Worm (Caenorhabditis elegans) whole organism, early embryonic: ENCODE results near the gene srh-111.

ENCODE experiments used
- B0310.2 ChIP-seq: sonication (generic microtip); optimal IDR thresholded peaks from 2 replicates; lab custom pipeline; 2016; ENCODE audit warnings: mild to moderate bottlenecking, missing genetic modification characterization, missing compliant biosample characterization
- F13C5.2 ChIP-seq: sonication (generic microtip); optimal IDR thresholded peaks from 2 replicates; lab custom pipeline; 2017; ENCODE audit warnings: mild to moderate bottlenecking, missing genetic modification characterization, inconsistent platforms, missing compliant biosample characterization
- ets-7 ChIP-seq: sonication (generic microtip); optimal IDR thresholded peaks from 2 replicates; lab custom pipeline; 2016; ENCODE audit warnings: missing genotype, missing genetic modification characterization, missing compliant biosample characterization
- scrt-1 ChIP-seq: fragments of 200-800 bp; sonication (Bioruptor generic); IDR thresholded peaks from 2 replicates; pipeline ENCODE4 v1.3.6; 2022; ENCODE audit warnings: missing genetic modification characterization, missing compliant biosample characterization

DNA sequence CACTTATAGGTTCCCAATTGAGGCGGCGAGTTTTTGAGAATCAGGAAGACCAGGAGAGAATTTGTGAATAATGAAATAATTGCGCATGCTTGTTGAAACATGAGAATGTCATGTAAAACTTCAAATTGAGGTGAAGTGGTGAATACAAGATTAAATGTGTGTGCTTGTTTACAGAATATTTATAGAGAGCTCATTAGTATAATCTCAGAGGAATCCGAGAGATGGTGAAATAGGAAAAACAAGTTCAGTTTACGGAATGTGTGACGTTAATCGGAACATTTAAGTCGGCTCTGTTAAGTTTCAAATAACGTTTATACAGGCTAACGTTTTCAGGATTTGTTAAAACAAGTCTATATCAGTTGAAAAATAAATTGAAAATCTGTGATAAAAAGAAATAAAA, 26.9 kb downstream of the srh-111 start, which contains the start of gene str-200:
- no peak for TF ChIP-seq B0310.2 (tag; lab: Kevin White, UChicago)
- no peak for TF ChIP-seq scrt-1 (GFP tag; lab: Robert Waterston, UW)
- no peak for TF ChIP-seq ets-7 (tag; lab: Kevin White, UChicago)
- no peak for TF ChIP-seq F13C5.2 (tag; lab: Kevin White, UChicago)
